Fruit fly (Drosophila melanogaster) whole organism, embryonic: Measurements from ENCODE around the gene CG5080.
A peak's percentile ranks its signal among the peaks of the same experiment; 100 is the strongest.

Experiments used
- Ada2b ChIP-seq: fragments of 200-800 bp; sonication (Bioruptor generic); IDR thresholded peaks from 2 replicates; pipeline ENCODE4 v1.3.6; 2022; ENCODE audit warnings: missing biosample characterization, missing genetic modification characterization
- B-H1 ChIP-seq: fragments of 200-800 bp; sonication (Bioruptor generic); IDR thresholded peaks from 3 replicates; pipeline ENCODE4 v1.3.6; 2022; ENCODE audit warnings: missing biosample characterization, missing genetic modification characterization
- C15 ChIP-seq: fragments of 200-800 bp; sonication (Bioruptor generic); IDR thresholded peaks from 3 replicates; pipeline ENCODE4 v1.3.6; 2022; ENCODE audit warnings: missing biosample characterization, missing genetic modification characterization
- CG11504 ChIP-seq: fragments of 200-800 bp; sonication (Bioruptor generic); optimal IDR thresholded peaks from 3 replicates; lab custom pipeline; 2019; ENCODE audit warnings: missing biosample characterization, mild to moderate bottlenecking, missing genetic modification characterization, moderate library complexity
- CG11723 ChIP-seq: fragments of 200-800 bp; sonication (Bioruptor generic); optimal IDR thresholded peaks from 2 replicates; lab custom pipeline; 2017; ENCODE audit warnings: missing biosample characterization, mild to moderate bottlenecking, missing genetic modification characterization
- CG12071 ChIP-seq: fragments of 200-800 bp; sonication (Bioruptor generic); optimal IDR thresholded peaks from 3 replicates; lab custom pipeline; 2018; ENCODE audit warnings: missing biosample characterization, mild to moderate bottlenecking, missing genetic modification characterization
- CG14710 ChIP-seq: fragments of 200-800 bp; sonication (Bioruptor generic); optimal IDR thresholded peaks from 3 replicates; lab custom pipeline; 2019; ENCODE audit warnings: missing biosample characterization, mild to moderate bottlenecking, missing genetic modification characterization, moderate library complexity
- CG1647 ChIP-seq: fragments of 200-800 bp; sonication (Bioruptor generic); optimal IDR thresholded peaks from 3 replicates; lab custom pipeline; 2016; ENCODE audit warnings: missing biosample characterization, missing genetic modification characterization
- CG2712 ChIP-seq: fragments of 200-800 bp; optimal IDR thresholded peaks from 3 replicates; lab custom pipeline; 2019; ENCODE audit warnings: missing biosample characterization, mild to moderate bottlenecking, missing genetic modification characterization, moderate library complexity
- CG3281 ChIP-seq: fragments of 200-800 bp; sonication (Bioruptor generic); optimal IDR thresholded peaks from 3 replicates; lab custom pipeline; 2017; ENCODE audit warnings: missing biosample characterization, mild to moderate bottlenecking, missing genetic modification characterization
- CG4360 ChIP-seq: fragments of 200-800 bp; sonication (Bioruptor generic); IDR thresholded peaks from 2 replicates; pipeline ENCODE4 v1.3.6; 2022; ENCODE audit warnings: missing biosample characterization, missing genetic modification characterization
- CG4707 ChIP-seq: fragments of 200-800 bp; sonication (Bioruptor generic); optimal IDR thresholded peaks from 2 replicates; lab custom pipeline; 2018; ENCODE audit warnings: missing biosample characterization, mild to moderate bottlenecking, missing genetic modification characterization, moderate library complexity
- CG4820 ChIP-seq: fragments of 200-800 bp; sonication (Bioruptor generic); optimal IDR thresholded peaks from 3 replicates; lab custom pipeline; 2016; ENCODE audit warnings: missing biosample characterization, missing genetic modification characterization
- CG6175 ChIP-seq: fragments of 200-800 bp; sonication (Bioruptor generic); IDR thresholded peaks from 3 replicates; pipeline ENCODE4 v1.3.6; 2022; ENCODE audit warnings: missing biosample characterization, missing genetic modification characterization
- CG6654 ChIP-seq: fragments of 200-800 bp; sonication (Bioruptor generic); optimal IDR thresholded peaks from 2 replicates; lab custom pipeline; 2017; ENCODE audit warnings: missing biosample characterization, mild to moderate bottlenecking, missing genetic modification characterization
- CG6765 ChIP-seq: fragments of 200-800 bp; sonication (Bioruptor generic); optimal IDR thresholded peaks from 3 replicates; lab custom pipeline; 2017; ENCODE audit warnings: missing biosample characterization, mild to moderate bottlenecking, missing genetic modification characterization
- CG7556 ChIP-seq: fragments of 200-800 bp; sonication (Bioruptor generic); optimal IDR thresholded peaks from 2 replicates; lab custom pipeline; 2017; ENCODE audit warnings: missing biosample characterization, mild to moderate bottlenecking, missing genetic modification characterization
- Dip3 ChIP-seq: fragments of 200-800 bp; sonication (Bioruptor generic); optimal IDR thresholded peaks from 3 replicates; lab custom pipeline; 2016; ENCODE audit warnings: missing biosample characterization, missing genetic modification characterization
- Drgx ChIP-seq: fragments of 200-800 bp; sonication (Bioruptor generic); IDR thresholded peaks from 2 replicates; pipeline ENCODE4 v1.3.6; 2022; ENCODE audit warnings: missing biosample characterization, missing genetic modification characterization
- H15 ChIP-seq: fragments of 200-800 bp; sonication (Bioruptor generic); IDR thresholded peaks from 3 replicates; pipeline ENCODE4 v1.3.6; 2022; ENCODE audit warnings: missing biosample characterization, missing genetic modification characterization
- Hr39 ChIP-seq: fragments of >200 bp; optimal IDR thresholded peaks from 2 replicates; lab custom pipeline; 2017
- Jarid2 ChIP-seq: fragments of 200-800 bp; sonication (Bioruptor generic); optimal IDR thresholded peaks from 3 replicates; lab custom pipeline; 2017; ENCODE audit warnings: mild to moderate bottlenecking, missing biosample characterization, missing genetic modification reagents, missing genetic modification characterization
- Med ChIP-seq: fragments of 200-800 bp; sonication (Bioruptor generic); peaks from one replicate; lab custom pipeline; 2016; ENCODE audit warnings: missing biosample characterization, missing genetic modification characterization, mild to moderate bottlenecking, inconsistent platforms, moderate library complexity
- Side ChIP-seq: fragments of 200-800 bp; sonication (Bioruptor generic); optimal IDR thresholded peaks from 2 replicates; lab custom pipeline; 2016; ENCODE audit warnings: missing biosample characterization, missing genetic modification characterization
- Spps ChIP-seq: fragments of 200-800 bp; sonication (Bioruptor generic); optimal IDR thresholded peaks from 2 replicates; lab custom pipeline; 2018; ENCODE audit warnings: missing biosample characterization, mild to moderate bottlenecking, missing genetic modification characterization
- Xbp1 ChIP-seq: fragments of 200-800 bp; sonication (Bioruptor generic); optimal IDR thresholded peaks from 3 replicates; lab custom pipeline; 2016; ENCODE audit warnings: missing biosample characterization, mild to moderate bottlenecking, missing genetic modification characterization
- amos ChIP-seq: fragments of 200-800 bp; sonication (Bioruptor generic); IDR thresholded peaks from 2 replicates; pipeline ENCODE4 v1.3.6; 2022; ENCODE audit warnings: missing biosample characterization, missing genetic modification characterization; ENCODE audit not compliant: partially characterized antibody
- bbx ChIP-seq: fragments of 200-800 bp; sonication (Bioruptor generic); IDR thresholded peaks from 2 replicates; pipeline ENCODE4 v1.3.6; 2022; ENCODE audit warnings: missing biosample characterization, missing genetic modification characterization; ENCODE audit not compliant: partially characterized antibody
- cas ChIP-seq: fragments of 200-800 bp; sonication (Bioruptor generic); IDR thresholded peaks from 2 replicates; pipeline ENCODE4 v1.3.6; 2022; ENCODE audit warnings: missing biosample characterization, missing genetic modification characterization
- chif ChIP-seq, 2 experiments: fragments of 200-800 bp; sonication (Bioruptor generic); optimal IDR thresholded peaks; 3 replicates each; lab custom pipeline; 2016; ENCODE audit warnings: missing biosample characterization in 2 of 2, missing genetic modification characterization in 2 of 2
- chinmo ChIP-seq: fragments of 200-800 bp; sonication (Bioruptor generic); IDR thresholded peaks from 4 replicates; pipeline ENCODE4 v1.3.6; 2022; ENCODE audit warnings: missing biosample characterization, missing genetic modification characterization; ENCODE audit not compliant: partially characterized antibody
- dan ChIP-seq: fragments of 200-800 bp; sonication (Bioruptor generic); IDR thresholded peaks from 2 replicates; pipeline ENCODE4 v1.3.6; 2022; ENCODE audit warnings: missing biosample characterization, missing genetic modification characterization
- eve ChIP-seq, 2 experiments: fragments of >200 bp; optimal IDR thresholded peaks; 2 replicates each; lab custom pipeline; 2017; ENCODE audit warnings: missing biosample characterization in 2 of 2, missing genetic modification characterization in 2 of 2
- fd102C ChIP-seq: fragments of 200-800 bp; sonication (Bioruptor generic); optimal IDR thresholded peaks from 2 replicates; lab custom pipeline; 2018; ENCODE audit warnings: missing biosample characterization, mild to moderate bottlenecking, missing genetic modification characterization, moderate library complexity
- p53 ChIP-seq: fragments of 200-800 bp; sonication (Bioruptor generic); optimal IDR thresholded peaks from 2 replicates; lab custom pipeline; 2016; ENCODE audit warnings: missing biosample characterization, missing genetic modification characterization
- prd ChIP-seq, 3 experiments: fragments of >200 bp in 2 of 3; fragments of 200-800 bp in 1 of 3; sonication (Bioruptor generic) in 1 of 3; optimal IDR thresholded peaks in 2 of 3; IDR thresholded peaks in 1 of 3; 2 replicates in 2 of 3; 3 replicates in 1 of 3; pipeline versions ENCODE4 v1.3.6 to Lab custom; 2017 to 2022; ENCODE audit warnings: missing biosample characterization in 1 of 3, missing genetic modification characterization in 1 of 3
- salm ChIP-seq: fragments of 200-800 bp; sonication (Bioruptor generic); optimal IDR thresholded peaks from 2 replicates; lab custom pipeline; 2018; ENCODE audit warnings: missing biosample characterization, mild to moderate bottlenecking, missing genetic modification characterization
- sisA ChIP-seq: fragments of 200-800 bp; sonication (Bioruptor generic); IDR thresholded peaks from 2 replicates; pipeline ENCODE4 v1.3.6; 2022; ENCODE audit warnings: missing biosample characterization, missing genetic modification characterization
- sqz ChIP-seq: fragments of 200-800 bp; sonication (Bioruptor generic); optimal IDR thresholded peaks from 3 replicates; lab custom pipeline; 2018; ENCODE audit warnings: missing biosample characterization, mild to moderate bottlenecking, missing genetic modification characterization
- sug ChIP-seq: fragments of 200-800 bp; optimal IDR thresholded peaks from 2 replicates; lab custom pipeline; 2019; ENCODE audit warnings: missing biosample characterization, mild to moderate bottlenecking, missing genetic modification characterization, moderate library complexity
- unpg ChIP-seq: fragments of 200-800 bp; sonication (Bioruptor generic); optimal IDR thresholded peaks from 3 replicates; lab custom pipeline; 2018; ENCODE audit warnings: missing biosample characterization, mild to moderate bottlenecking, missing genetic modification characterization, moderate library complexity

CG5080 gene

DNA sequence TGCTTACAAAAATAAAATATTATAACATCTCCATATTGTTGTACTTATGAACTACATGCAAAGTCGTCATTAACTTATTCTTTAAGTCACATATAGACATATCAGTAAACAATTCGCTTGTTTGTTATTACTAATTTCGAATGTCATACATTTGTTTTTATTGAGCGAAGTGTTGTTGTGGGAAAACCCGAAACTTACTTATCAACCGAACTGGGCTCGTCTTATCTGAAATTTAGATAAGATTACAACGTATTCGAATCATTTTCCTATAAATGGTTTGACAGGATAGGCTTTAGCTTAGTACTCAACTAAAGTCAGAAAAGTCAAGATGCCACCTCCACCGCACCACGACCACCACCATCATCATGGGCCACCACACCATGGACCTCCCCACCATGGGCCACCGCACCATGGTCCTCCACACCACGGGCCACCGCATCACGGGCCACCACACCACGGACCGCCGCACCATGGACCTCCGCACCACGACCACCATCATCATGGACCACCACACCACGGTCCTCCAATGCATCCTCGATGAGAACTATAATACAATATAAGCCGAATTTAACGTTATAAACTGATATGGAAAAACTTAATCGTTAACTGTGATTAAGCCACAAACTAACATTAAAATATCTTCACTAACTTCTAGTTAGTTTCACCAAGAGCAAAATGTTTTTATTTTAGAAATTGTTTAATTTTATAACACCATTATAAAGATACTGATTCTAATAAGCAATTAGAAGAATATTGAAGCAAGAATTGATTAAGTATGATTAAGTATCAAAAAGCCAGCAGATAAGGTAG is 36.4 kb upstream of the CG5080 start, which contains the start of the genes CG43349 and CG5011 (continued):
- TF ChIP-seq C15 (GFP tag; lab: Robert Waterston, UW): no peak
- TF ChIP-seq Drgx (GFP tag; lab: Robert Waterston, UW): no peak
- no peak for TF ChIP-seq B-H1 (GFP tag; lab: Robert Waterston, UW)
- TF ChIP-seq chif (GFP tag; optimal IDR thresholded peaks at IDR 0.05; lab: Kevin White, UChicago): no peak
- TF ChIP-seq CG6654 (GFP tag; lab: Kevin White, UChicago): no peak

DNA sequence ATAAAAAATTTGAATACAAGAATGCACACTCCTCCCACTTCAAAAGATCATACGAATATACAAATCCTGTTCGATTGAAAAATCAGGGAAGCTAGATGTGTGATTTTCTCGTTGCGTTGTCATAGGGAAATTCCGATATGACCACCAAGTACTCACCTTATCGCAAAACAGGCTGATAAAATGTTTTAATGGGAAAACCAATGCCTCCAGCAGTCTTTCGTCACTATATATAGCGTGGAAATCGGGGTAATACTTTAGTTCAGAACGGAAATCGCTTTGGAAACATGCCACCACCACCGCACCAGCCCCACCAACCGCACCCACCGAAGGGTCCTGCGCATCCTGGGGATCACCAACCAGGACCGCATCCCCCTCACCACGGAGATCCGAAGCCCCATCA is 35.5 kb upstream of the CG5080 start, which contains the start of the genes CG5139 and CG43348:
Gene CG5139 (minus strand): TSS at position 101 of the 400 bp plus-strand sequence.
Gene CG43348 (plus strand): TSS at position 247 of the 400 bp plus-strand sequence.
- TF ChIP-seq eve (GFP tag; optimal IDR thresholded peaks at IDR 0.05; lab: Kevin White, UChicago) (no peak), Hr39 (lab: Kevin White, UChicago) (peak; percentile 35), sug (tag; lab: Kevin White, UChicago) (peak; percentile 15)
- TF ChIP-seq, all 482 proteins: peak for 2

- TF ChIP-seq Spps (tag; lab: Kevin White, UChicago) (peak; percentile 73), CG12071 (GFP tag; lab: Kevin White, UChicago) (peak; percentile 80), cas (GFP tag; lab: Robert Waterston, UW) (peak; percentile 81; the same call in 1 of the 2 replicates), CG4707 (GFP tag; lab: Kevin White, UChicago) (peak; percentile 70), salm (peak; percentile 74), dan (GFP tag; lab: Robert Waterston, UW) (no peak), CG11504 (no peak), bbx (GFP tag; lab: Robert Waterston, UW) (no peak), Xbp1 (GFP tag; lab: Kevin White, UChicago) (peak; percentile 88), eve (GFP tag; optimal IDR thresholded peaks at IDR 0.05; lab: Kevin White, UChicago) (no peak), B-H1 (GFP tag; lab: Robert Waterston, UW) (peak; percentile 76), CG4820 (peak; percentile 80), CG6175 (GFP tag; lab: Robert Waterston, UW) (peak; percentile 100), prd (optimal IDR thresholded peaks at IDR 0.05; lab: Kevin White, UChicago) (no peak), prd (GFP tag; IDR thresholded peaks at IDR 0.05; lab: Robert Waterston, UW) (peak; percentile 86), Drgx (GFP tag; lab: Robert Waterston, UW) (peak; percentile 87), Side (GFP tag; lab: Kevin White, UChicago) (peak; percentile 56), Dip3 (GFP tag; lab: Kevin White, UChicago) (peak; percentile 41), sisA (GFP tag; lab: Robert Waterston, UW) (peak; percentile 84), CG3281 (GFP tag; lab: Kevin White, UChicago) (peak; percentile 81), CG11723 (GFP tag; lab: Kevin White, UChicago) (no peak), unpg (GFP tag; lab: Kevin White, UChicago) (peak; percentile 93), Jarid2 (GFP tag; lab: Kevin White, UChicago) (peak; percentile 83), CG2712 (tag; lab: Kevin White, UChicago) (peak; percentile 93), chinmo (GFP tag; lab: Robert Waterston, UW) (peak; percentile 96), fd102C (no peak), CG6765 (peak; percentile 80), CG7556 (peak; percentile 82), p53 (GFP tag; lab: Kevin White, UChicago) (no peak), Ada2b (peak; percentile 79), CG14710 (peak; percentile 76), CG1647 (peak; percentile 64), CG4360 (GFP tag; lab: Robert Waterston, UW) (no peak), amos (peak; percentile 40; the same call in 1 of the 2 replicates), chif (GFP tag; optimal IDR thresholded peaks at IDR 0.05; lab: Kevin White, UChicago) (peak; percentile 57 to 74), Med (GFP tag; lab: Kevin White, UChicago) (peak; percentile 94), C15 (GFP tag; lab: Robert Waterston, UW) (0 out of 3 replicates have a peak, but pooled peaks have one; percentile 12), H15 (peak; percentile 83), sqz (GFP tag; lab: Kevin White, UChicago) (no peak)
These were observed 22.2 kb upstream of the CG5080 start, which contains the start of gene CG5001 for dm6 chr2L:1185642-1186497. CG5001 (plus strand) TSS chr2L:1185757.
